Fruit fly (Drosophila melanogaster) whole organism, embryonic: ENCODE measurements around the gene drn.
A peak's percentile ranks its signal among the peaks of the same experiment; 100 is the strongest.

Experiments
- BtbVII ChIP-seq: fragments of 200-800 bp; sonication (Bioruptor generic); optimal IDR thresholded peaks from 3 replicates; lab custom pipeline; 2017; ENCODE audit warnings: missing biosample characterization, mild to moderate bottlenecking, missing genetic modification characterization
- CG10431 ChIP-seq: fragments of 200-800 bp; sonication (Bioruptor generic); optimal IDR thresholded peaks from 3 replicates; lab custom pipeline; 2018; ENCODE audit warnings: missing biosample characterization, mild to moderate bottlenecking, missing genetic modification characterization
- CG10565 ChIP-seq: fragments of 200-800 bp; sonication (Bioruptor generic); optimal IDR thresholded peaks from 3 replicates; lab custom pipeline; 2016; ENCODE audit warnings: missing biosample characterization, mild to moderate bottlenecking, missing genetic modification characterization
- CG10959 ChIP-seq: fragments of 200-800 bp; sonication (Bioruptor generic); IDR thresholded peaks from 2 replicates; pipeline ENCODE4 v1.3.6; 2022; ENCODE audit warnings: missing biosample characterization, missing genetic modification characterization
- CG14050 ChIP-seq: fragments of 200-800 bp; sonication (Bioruptor generic); IDR thresholded peaks from 3 replicates; pipeline ENCODE4 v1.3.6; 2022; ENCODE audit warnings: missing biosample characterization, missing genetic modification characterization
- CG15514 ChIP-seq: fragments of 200-800 bp; sonication (Bioruptor generic); optimal IDR thresholded peaks from 3 replicates; lab custom pipeline; 2017; ENCODE audit warnings: missing biosample characterization, missing genetic modification characterization, mild to moderate bottlenecking, moderate library complexity, missing genetic modification reagents
- CG1603 ChIP-seq: fragments of 200-800 bp; sonication (Bioruptor generic); optimal IDR thresholded peaks from 2 replicates; lab custom pipeline; 2019; ENCODE audit warnings: missing biosample characterization, mild to moderate bottlenecking, missing genetic modification characterization, moderate library complexity
- CG17359 ChIP-seq: fragments of 200-800 bp; sonication (Bioruptor generic); optimal IDR thresholded peaks from 3 replicates; lab custom pipeline; 2018; ENCODE audit warnings: missing biosample characterization, mild to moderate bottlenecking, missing genetic modification characterization, moderate library complexity
- CG1792 ChIP-seq: fragments of 200-800 bp; sonication (Bioruptor generic); optimal IDR thresholded peaks from 2 replicates; lab custom pipeline; 2016; ENCODE audit warnings: missing biosample characterization, missing genetic modification characterization
- CG2116 ChIP-seq: fragments of 200-800 bp; sonication (Bioruptor generic); optimal IDR thresholded peaks from 3 replicates; lab custom pipeline; 2018; ENCODE audit warnings: missing biosample characterization, mild to moderate bottlenecking, missing genetic modification characterization
- CG2875 ChIP-seq: fragments of 200-800 bp; sonication (Bioruptor generic); optimal IDR thresholded peaks from 2 replicates; lab custom pipeline; 2017; ENCODE audit warnings: missing biosample characterization, mild to moderate bottlenecking, missing genetic modification characterization, missing genetic modification reagents
- CG30403 ChIP-seq: fragments of 200-800 bp; sonication (Bioruptor generic); optimal IDR thresholded peaks from 3 replicates; lab custom pipeline; 2016; ENCODE audit warnings: missing biosample characterization, missing genetic modification characterization
- CG33557 ChIP-seq: fragments of 200-800 bp; sonication (Bioruptor generic); optimal IDR thresholded peaks from 2 replicates; lab custom pipeline; 2019; ENCODE audit warnings: missing biosample characterization, mild to moderate bottlenecking, missing genetic modification characterization, moderate library complexity
- CG4617 ChIP-seq: fragments of 200-800 bp; sonication (Bioruptor generic); optimal IDR thresholded peaks from 3 replicates; lab custom pipeline; 2016; ENCODE audit warnings: missing biosample characterization, missing genetic modification characterization, borderline replicate concordance
- CG8089 ChIP-seq: fragments of 200-800 bp; sonication (Bioruptor generic); optimal IDR thresholded peaks from 3 replicates; lab custom pipeline; 2016; ENCODE audit warnings: missing biosample characterization, missing genetic modification characterization
- CG8388 ChIP-seq: fragments of 200-800 bp; sonication (Bioruptor generic); optimal IDR thresholded peaks from 2 replicates; lab custom pipeline; 2019; ENCODE audit warnings: missing biosample characterization, mild to moderate bottlenecking, missing genetic modification characterization, moderate library complexity
- CG8924 ChIP-seq: fragments of 200-800 bp; optimal IDR thresholded peaks from 3 replicates; lab custom pipeline; 2019; ENCODE audit warnings: missing biosample characterization, mild to moderate bottlenecking, missing genetic modification characterization, moderate library complexity
- CG9932 ChIP-seq: fragments of 200-800 bp; sonication (Bioruptor generic); IDR thresholded peaks from 2 replicates; pipeline ENCODE4 v1.3.6; 2022; ENCODE audit warnings: missing biosample characterization, missing genetic modification characterization
- CkIIα-i1 ChIP-seq: fragments of 200-800 bp; sonication (Bioruptor generic); IDR thresholded peaks from 2 replicates; pipeline ENCODE4 v1.3.6; 2022; ENCODE audit warnings: missing biosample characterization, missing genetic modification characterization
- CrebB ChIP-seq: fragments of 200-800 bp; sonication (Bioruptor generic); optimal IDR thresholded peaks from 3 replicates; lab custom pipeline; 2018; ENCODE audit warnings: missing biosample characterization, mild to moderate bottlenecking, missing genetic modification characterization
- Dip2 ChIP-seq: fragments of 200-800 bp; sonication (Bioruptor generic); IDR thresholded peaks from 2 replicates; pipeline ENCODE4 v1.3.6; 2022; ENCODE audit warnings: missing biosample characterization, missing genetic modification characterization
- Fer2 ChIP-seq: fragments of 200-800 bp; sonication (Bioruptor generic); optimal IDR thresholded peaks from 2 replicates; lab custom pipeline; 2018; ENCODE audit warnings: missing biosample characterization, mild to moderate bottlenecking, missing genetic modification characterization, moderate library complexity
- Myb ChIP-seq: fragments of 200-800 bp; sonication (Bioruptor generic); optimal IDR thresholded peaks from 2 replicates; lab custom pipeline; 2016; ENCODE audit warnings: missing biosample characterization, missing genetic modification characterization
- Nf-YC ChIP-seq: fragments of 200-800 bp; optimal IDR thresholded peaks from 3 replicates; lab custom pipeline; 2019; ENCODE audit warnings: missing biosample characterization, mild to moderate bottlenecking, missing genetic modification characterization, moderate library complexity
- PHDP ChIP-seq: fragments of 200-800 bp; sonication (Bioruptor generic); optimal IDR thresholded peaks from 3 replicates; lab custom pipeline; 2018; ENCODE audit warnings: missing biosample characterization, mild to moderate bottlenecking, missing genetic modification characterization, moderate library complexity
- Rfx ChIP-seq: fragments of 200-800 bp; sonication (Bioruptor generic); IDR thresholded peaks from 2 replicates; pipeline ENCODE4 v1.3.6; 2022; ENCODE audit warnings: missing biosample characterization, missing genetic modification characterization
- Trl ChIP-seq, 3 experiments: fragments of >200 bp in 2 of 3; fragments of 200-800 bp in 1 of 3; sonication (Bioruptor generic) in 1 of 3; optimal IDR thresholded peaks; 2 replicates in 1 of 3; 3 replicates in 2 of 3; lab custom pipeline; 2016 to 2017; ENCODE audit warnings: missing biosample characterization in 1 of 3, missing genetic modification characterization in 1 of 3
- crc ChIP-seq: fragments of 200-800 bp; sonication (Bioruptor generic); optimal IDR thresholded peaks from 2 replicates; lab custom pipeline; 2016; ENCODE audit warnings: missing biosample characterization, missing genetic modification characterization
- danr ChIP-seq: fragments of 200-800 bp; sonication (Bioruptor generic); IDR thresholded peaks from 2 replicates; pipeline ENCODE4 v1.3.6; 2022; ENCODE audit warnings: missing biosample characterization, missing genetic modification characterization
- en ChIP-seq: fragments of 200-800 bp; sonication (Bioruptor generic); optimal IDR thresholded peaks from 2 replicates; lab custom pipeline; 2016; ENCODE audit warnings: missing biosample characterization, missing genetic modification characterization
- fru ChIP-seq: fragments of >200 bp; optimal IDR thresholded peaks from 2 replicates; lab custom pipeline; 2017
- her ChIP-seq: fragments of 200-800 bp; sonication (Bioruptor generic); optimal IDR thresholded peaks from 2 replicates; lab custom pipeline; 2016; ENCODE audit warnings: missing biosample characterization, missing genetic modification characterization
- hkb ChIP-seq, 2 experiments: fragments of 200-800 bp in 1 of 2; fragments of >200 bp in 1 of 2; sonication (Bioruptor generic) in 1 of 2; IDR thresholded peaks in 1 of 2; optimal IDR thresholded peaks in 1 of 2; 2 replicates each; pipeline versions ENCODE4 v1.3.6 to Lab custom; 2017 to 2022; ENCODE audit warnings: missing biosample characterization in 1 of 2, missing genetic modification characterization in 1 of 2
- ind ChIP-seq: fragments of 200-800 bp; sonication (Bioruptor generic); optimal IDR thresholded peaks from 3 replicates; lab custom pipeline; 2016; ENCODE audit warnings: missing biosample characterization, missing genetic modification characterization
- lab ChIP-seq: fragments of 200-800 bp; sonication (Bioruptor generic); optimal IDR thresholded peaks from 3 replicates; lab custom pipeline; 2017; ENCODE audit warnings: missing biosample characterization, missing genetic modification characterization, mild to moderate bottlenecking, moderate library complexity, missing genetic modification reagents
- lov ChIP-seq, 2 experiments: fragments of 200-800 bp in 1 of 2; fragments of >200 bp in 1 of 2; sonication (Bioruptor generic) in 1 of 2; IDR thresholded peaks in 1 of 2; optimal IDR thresholded peaks in 1 of 2; 2 replicates in 1 of 2; 3 replicates in 1 of 2; pipeline versions ENCODE4 v1.3.6 to Lab custom; 2017 to 2022; ENCODE audit warnings: missing biosample characterization in 1 of 2, missing genetic modification characterization in 1 of 2
- otp ChIP-seq: fragments of 200-800 bp; sonication (Bioruptor generic); IDR thresholded peaks from 3 replicates; pipeline ENCODE4, ENCODE4 v1.3.6; 2022; ENCODE audit warnings: missing biosample characterization, missing genetic modification characterization
- pb ChIP-seq: fragments of 200-800 bp; sonication (Bioruptor generic); optimal IDR thresholded peaks from 3 replicates; lab custom pipeline; 2016; ENCODE audit warnings: missing biosample characterization, missing genetic modification characterization
- ro ChIP-seq: fragments of 200-800 bp; sonication (Bioruptor generic); IDR thresholded peaks from 2 replicates; pipeline ENCODE4 v1.3.6; 2022; ENCODE audit warnings: missing biosample characterization, missing genetic modification characterization
- schlank ChIP-seq: fragments of 200-800 bp; sonication (Bioruptor generic); optimal IDR thresholded peaks from 2 replicates; lab custom pipeline; 2018; ENCODE audit warnings: missing biosample characterization, mild to moderate bottlenecking, missing genetic modification characterization
- scrt ChIP-seq: fragments of 200-800 bp; sonication (Bioruptor generic); optimal IDR thresholded peaks from 2 replicates; lab custom pipeline; 2018; ENCODE audit warnings: missing biosample characterization, mild to moderate bottlenecking, missing genetic modification characterization, moderate library complexity
- sima ChIP-seq: fragments of 200-800 bp; sonication (Bioruptor generic); optimal IDR thresholded peaks from 2 replicates; lab custom pipeline; 2016; ENCODE audit warnings: missing biosample characterization, missing genetic modification characterization
- slou ChIP-seq: fragments of 200-800 bp; sonication (Bioruptor generic); optimal IDR thresholded peaks from 3 replicates; lab custom pipeline; 2016; ENCODE audit warnings: missing biosample characterization, missing genetic modification characterization
- ssp ChIP-seq: fragments of 200-800 bp; sonication (Bioruptor generic); IDR thresholded peaks from 2 replicates; pipeline ENCODE4 v1.3.6; 2022; ENCODE audit warnings: missing biosample characterization, missing genetic modification characterization
- tll ChIP-seq, 2 experiments: fragments of 200-800 bp in 1 of 2; fragments of >200 bp in 1 of 2; sonication (Bioruptor generic) in 1 of 2; optimal IDR thresholded peaks; 2 replicates each; lab custom pipeline; 2017 to 2019; ENCODE audit warnings: missing biosample characterization in 2 of 2, missing genetic modification characterization in 2 of 2, mild to moderate bottlenecking in 1 of 2, moderate library complexity in 1 of 2
- twi ChIP-seq: fragments of 200-800 bp; optimal IDR thresholded peaks from 2 replicates; lab custom pipeline; 2019; ENCODE audit warnings: missing biosample characterization, mild to moderate bottlenecking, missing genetic modification characterization, moderate library complexity
- vnd ChIP-seq: fragments of 200-800 bp; sonication (Bioruptor generic); IDR thresholded peaks from 3 replicates; pipeline ENCODE4 v1.3.6; 2022; ENCODE audit warnings: missing biosample characterization, missing genetic modification characterization; ENCODE audit not compliant: partially characterized antibody

Gene drn

dm6 chr3R:9340425-9341188 is 591 bp downstream of the drn start (continued):
- TF ChIP-seq CG17359 (tag; lab: Kevin White, UChicago) (peak; percentile 91), schlank (tag; lab: Kevin White, UChicago) (peak; percentile 80), scrt (GFP tag; lab: Kevin White, UChicago) (peak; percentile 86), lab (GFP tag; lab: Kevin White, UChicago) (peak; percentile 91), Trl (optimal IDR thresholded peaks at IDR 0.05; lab: Kevin White, UChicago) (peak; percentile 65 to 79), Trl (GFP tag; optimal IDR thresholded peaks at IDR 0.05; lab: Kevin White, UChicago) (peak; percentile 70), fru (no peak), ind (GFP tag; lab: Kevin White, UChicago) (peak; percentile 92), BtbVII (GFP tag; lab: Kevin White, UChicago) (peak; percentile 86), CG1603 (tag; lab: Kevin White, UChicago) (peak; percentile 71), lov (optimal IDR thresholded peaks at IDR 0.05; lab: Kevin White, UChicago) (no peak), lov (GFP tag; IDR thresholded peaks at IDR 0.05; lab: Robert Waterston, UW) (peak; percentile 76; the same call in 2 of the 3 replicates), en (GFP tag; lab: Kevin White, UChicago) (peak; percentile 31), CG9932 (GFP tag; lab: Robert Waterston, UW) (peak; percentile 85), Dip2 (GFP tag; lab: Robert Waterston, UW) (no peak), CG8089 (GFP tag; lab: Kevin White, UChicago) (peak; percentile 52), CrebB (tag; lab: Kevin White, UChicago) (peak; percentile 82), CG8924 (peak; percentile 95), CG1792 (GFP tag; lab: Kevin White, UChicago) (peak; percentile 59), CG33557 (GFP tag; lab: Kevin White, UChicago) (peak; percentile 84), slou (GFP tag; lab: Kevin White, UChicago) (peak; percentile 69), Rfx (peak; percentile 89), her (GFP tag; lab: Kevin White, UChicago) (peak; percentile 74), hkb (optimal IDR thresholded peaks at IDR 0.05; lab: Kevin White, UChicago) (no peak), hkb (GFP tag; IDR thresholded peaks at IDR 0.05; lab: Robert Waterston, UW) (peak; percentile 79), danr (GFP tag; lab: Robert Waterston, UW) (peak; percentile 75; the same call in 1 of the 2 replicates), pb (no peak), Fer2 (tag; lab: Kevin White, UChicago) (peak; percentile 77), vnd (GFP tag; lab: Robert Waterston, UW) (no peak), ssp (GFP tag; lab: Robert Waterston, UW) (peak; percentile 60), CG30403 (GFP tag; lab: Kevin White, UChicago) (peak; percentile 93), tll (GFP tag; optimal IDR thresholded peaks at IDR 0.05; lab: Kevin White, UChicago) (peak in 1 of 2 experiments; percentile 8), CG4617 (GFP tag; lab: Kevin White, UChicago) (peak; percentile 31), CG14050 (GFP tag; lab: Robert Waterston, UW) (peak; percentile 59), sima (no peak), Myb (GFP tag; lab: Kevin White, UChicago) (peak; percentile 51), CG10565 (no peak), PHDP (tag; lab: Kevin White, UChicago) (peak; percentile 90), crc (GFP tag; lab: Kevin White, UChicago) (no peak), Nf-YC (peak; percentile 84), CG10431 (GFP tag; lab: Kevin White, UChicago) (peak; percentile 19), CG2875 (peak; percentile 78), CG10959 (GFP tag; lab: Robert Waterston, UW) (peak; percentile 65; the same call in 1 of the 2 replicates), CG15514 (GFP tag; lab: Kevin White, UChicago) (peak; percentile 76), CG2116 (GFP tag; lab: Kevin White, UChicago) (peak; percentile 20), CG8388 (GFP tag; lab: Kevin White, UChicago) (peak; percentile 85), twi (tag; lab: Kevin White, UChicago) (peak; percentile 83), ro (GFP tag; lab: Robert Waterston, UW) (peak; percentile 62), CkIIα-i1 (no peak), otp (GFP tag; lab: Robert Waterston, UW) (no peak)
